Worm (Caenorhabditis elegans) whole organism, early embryonic: ENCODE data around the gene F22B7.1.

Source experiments
- aly-1 ChIP-seq: sonication (generic microtip); optimal IDR thresholded peaks from 2 replicates; lab custom pipeline; 2016; ENCODE audit warnings: missing genetic modification characterization, missing compliant biosample characterization
- ama-1 ChIP-seq: fragments of 150-350 bp; optimal IDR thresholded peaks from 2 replicates; lab custom pipeline; 2014
- ets-7 ChIP-seq: sonication (generic microtip); optimal IDR thresholded peaks from 2 replicates; lab custom pipeline; 2016; ENCODE audit warnings: missing genotype, missing genetic modification characterization, missing compliant biosample characterization
- flt-1 ChIP-seq: fragments of 200-800 bp; sonication (Bioruptor generic); IDR thresholded peaks from 2 replicates; pipeline ENCODE4 v1.3.6; 2022; ENCODE audit warnings: missing genetic modification characterization, missing compliant biosample characterization
- hmbx-1 ChIP-seq: sonication (generic microtip); optimal IDR thresholded peaks from 2 replicates; lab custom pipeline; 2016; ENCODE audit warnings: mild to moderate bottlenecking, missing genetic modification characterization, missing compliant biosample characterization
- hnd-1 ChIP-seq: sonication (generic microtip); optimal IDR thresholded peaks from 2 replicates; lab custom pipeline; 2016; ENCODE audit warnings: missing genetic modification characterization, missing compliant biosample characterization
- pes-1 ChIP-seq: fragments of 200-800 bp; sonication (Bioruptor generic); IDR thresholded peaks from 2 replicates; pipeline ENCODE4 v1.3.6; 2022; ENCODE audit warnings: missing genetic modification reagents, missing genetic modification characterization, missing compliant biosample characterization
- tbx-11 ChIP-seq: fragments of 200-800 bp; sonication (Bioruptor generic); IDR thresholded peaks from 2 replicates; pipeline ENCODE4 v1.3.6; 2022; ENCODE audit warnings: missing genetic modification characterization, missing compliant biosample characterization
- tbx-37 ChIP-seq: fragments of 200-800 bp; sonication (Bioruptor generic); conservative IDR thresholded peaks from 2 replicates; pipeline ENCODE4 v1.3.6; 2022; ENCODE audit warnings: missing genetic modification reagents, missing genetic modification characterization, missing compliant biosample characterization

ce11 chrIII:8621002-8621401 lies 44.1 kb upstream of the F22B7.1 start:
- no peak for TF ChIP-seq ama-1
- no peak for TF ChIP-seq pes-1
- TF ChIP-seq tbx-11 (GFP tag; lab: Robert Waterston, UW): no peak
- TF ChIP-seq ets-7 (tag; lab: Kevin White, UChicago): no peak
- TF ChIP-seq hmbx-1: no peak
- no peak for TF ChIP-seq hnd-1 (tag; lab: Kevin White, UChicago)
- TF ChIP-seq aly-1 (tag; lab: Kevin White, UChicago): no peak
- no peak for TF ChIP-seq tbx-37 (GFP tag; lab: Robert Waterston, UW)
- TF ChIP-seq flt-1 (GFP tag; lab: Robert Waterston, UW): no peak
